Fruit fly (Drosophila melanogaster): ENCODE measurements around the gene CG17568.
A peak's percentile ranks its signal among the peaks of the same experiment; 100 is the strongest.

Gene CG17568

DNA sequence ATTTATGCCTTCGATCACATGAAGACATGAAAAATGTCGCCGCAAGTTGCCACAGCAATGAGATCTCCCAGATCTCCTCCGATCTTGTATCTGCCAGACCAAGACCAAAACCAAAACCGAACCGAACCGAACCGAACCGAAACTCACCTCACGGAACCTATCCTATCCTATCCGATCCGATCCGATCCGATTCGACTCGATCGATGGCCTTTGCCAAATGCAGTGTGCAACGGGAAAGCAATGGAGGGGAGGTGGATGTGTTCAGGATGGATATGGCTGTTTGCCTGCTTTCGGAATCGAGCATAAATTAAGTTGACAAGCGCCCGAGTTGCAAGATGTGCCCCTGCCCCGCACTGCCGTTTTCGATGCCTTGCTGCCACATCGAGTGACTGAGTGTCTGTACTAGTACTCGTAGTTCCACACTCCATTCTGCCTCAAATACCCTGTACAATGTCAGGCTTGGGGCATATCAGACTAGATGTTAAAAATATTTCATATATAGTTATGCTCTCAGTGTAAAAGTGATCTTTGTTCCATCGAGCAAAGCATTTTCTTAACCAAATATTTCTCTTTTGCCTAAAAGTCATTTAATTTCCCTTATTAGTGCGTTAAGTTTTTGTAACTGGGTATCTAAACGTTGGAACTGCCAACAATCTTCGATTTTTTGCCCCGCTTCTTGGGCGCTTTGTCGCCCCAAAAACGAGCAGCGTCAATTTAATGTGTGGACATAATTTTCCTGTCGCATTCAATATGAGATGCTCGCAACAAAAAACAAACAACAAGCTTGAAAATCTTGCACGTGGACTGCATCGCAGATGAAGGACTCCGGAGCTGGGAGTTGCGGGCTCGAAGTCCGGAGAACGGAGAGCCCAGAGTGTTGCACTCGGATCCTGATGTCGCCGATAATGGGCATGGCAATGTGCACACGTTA, 44.7 kb upstream of the CG17568 start (continued):
- TF ChIP-seq Hr39 (optimal IDR thresholded peaks at IDR 0.05) (no peak), CG13894 (tag; optimal IDR thresholded peaks at IDR 0.05) (no peak), ssp (GFP tag; IDR thresholded peaks at IDR 0.05) (peak; percentile 73), aop (GFP tag; IDR thresholded peaks at IDR 0.05) (no peak), unc-4 (GFP tag; IDR thresholded peaks at IDR 0.05; ENCODE audit: partially characterized antibody) (no peak), CG4424 (GFP tag; optimal IDR thresholded peaks at IDR 0.05) (peak; percentile 84), Hey (tag; optimal IDR thresholded peaks at IDR 0.05) (no peak), Meics (GFP tag; optimal IDR thresholded peaks at IDR 0.05) (no peak), CG3407 (GFP tag; optimal IDR thresholded peaks at IDR 0.05) (peak; percentile 69), cwo (GFP tag; optimal IDR thresholded peaks at IDR 0.05) (no peak), CG30431 (GFP tag; optimal IDR thresholded peaks at IDR 0.05) (peak; percentile 81), hbn (GFP tag; IDR thresholded peaks at IDR 0.05; ENCODE audit: partially characterized antibody) (no peak), CG9215 (GFP tag; IDR thresholded peaks at IDR 0.05) (peak; percentile 43; the same call in 1 of the 2 replicates), CG11398 (GFP tag; optimal IDR thresholded peaks at IDR 0.05) (peak; percentile 45), Six4 (GFP tag; optimal IDR thresholded peaks at IDR 0.05) (peak; percentile 75), Spps (tag; optimal IDR thresholded peaks at IDR 0.05) (peak; percentile 72), hkb (optimal IDR thresholded peaks at IDR 0.05) (no peak), hkb (GFP tag; IDR thresholded peaks at IDR 0.05) (peak; percentile 73), CG7786 (GFP tag; optimal IDR thresholded peaks at IDR 0.05) (peak; percentile 69), CG1832 (GFP tag; optimal IDR thresholded peaks at IDR 0.05) (no peak), HLH4C (GFP tag; IDR thresholded peaks at IDR 0.05; ENCODE audit: partially characterized antibody) (no peak), dysf (GFP tag; IDR thresholded peaks at IDR 0.05) (peak; percentile 74), sr (GFP tag; IDR thresholded peaks at IDR 0.05) (no peak), CG11696 (GFP tag; IDR thresholded peaks at IDR 0.05) (0 out of 2 replicates have a peak, but pooled peaks have one; percentile 11), HmgD (GFP tag; optimal IDR thresholded peaks at IDR 0.05) (no peak), Mes4 (GFP tag; optimal IDR thresholded peaks at IDR 0.05) (peak; percentile 74), CG9609 (GFP tag; optimal IDR thresholded peaks at IDR 0.05) (peak; percentile 70), tin (GFP tag; optimal IDR thresholded peaks at IDR 0.05) (peak; percentile 85), CG43689 (GFP tag; IDR thresholded peaks at IDR 0.05) (no peak), CG6854 (GFP tag; optimal IDR thresholded peaks at IDR 0.05) (no peak), CG18476 (GFP tag; optimal IDR thresholded peaks at IDR 0.05) (peak; percentile 60), nom (GFP tag; optimal IDR thresholded peaks at IDR 0.05) (peak; percentile 49), B-H1 (GFP tag; IDR thresholded peaks at IDR 0.05) (peak; percentile 47), gsb-n (tag; optimal IDR thresholded peaks at IDR 0.05) (peak; percentile 86), rib (GFP tag; IDR thresholded peaks at IDR 0.05) (no peak), Hr3 (GFP tag; optimal IDR thresholded peaks at IDR 0.05) (peak; percentile 83), CG9437 (GFP tag; optimal IDR thresholded peaks at IDR 0.05) (peak; percentile 67), CG3726 (GFP tag; IDR thresholded peaks at IDR 0.05) (peak; percentile 67; the same call in 1 of the 3 replicates), Ets97D (GFP tag; optimal IDR thresholded peaks at IDR 0.05) (peak; percentile 46), ftz-f1 (GFP tag; optimal IDR thresholded peaks at IDR 0.05) (no peak), BtbVII (GFP tag; optimal IDR thresholded peaks at IDR 0.05) (peak; percentile 9), Camta (GFP tag; optimal IDR thresholded peaks at IDR 0.05) (peak; percentile 79), Usf (GFP tag; optimal IDR thresholded peaks at IDR 0.05) (peak; percentile 71), Sry-β (GFP tag; optimal IDR thresholded peaks at IDR 0.05) (no peak), fd96Cb (tag; optimal IDR thresholded peaks at IDR 0.05) (peak; percentile 87), Mad (GFP tag; optimal IDR thresholded peaks at IDR 0.05) (peak; percentile 70), CG1792 (GFP tag; optimal IDR thresholded peaks at IDR 0.05) (peak; percentile 63), emc (GFP tag; optimal IDR thresholded peaks at IDR 0.05) (no peak), Dbx (GFP tag; IDR thresholded peaks at IDR 0.05) (no peak), schlank (tag; optimal IDR thresholded peaks at IDR 0.05) (no peak)
